Fruit fly (Drosophila melanogaster): Measurements from ENCODE around the gene Tmtc1.

Gene Tmtc1

DNA sequence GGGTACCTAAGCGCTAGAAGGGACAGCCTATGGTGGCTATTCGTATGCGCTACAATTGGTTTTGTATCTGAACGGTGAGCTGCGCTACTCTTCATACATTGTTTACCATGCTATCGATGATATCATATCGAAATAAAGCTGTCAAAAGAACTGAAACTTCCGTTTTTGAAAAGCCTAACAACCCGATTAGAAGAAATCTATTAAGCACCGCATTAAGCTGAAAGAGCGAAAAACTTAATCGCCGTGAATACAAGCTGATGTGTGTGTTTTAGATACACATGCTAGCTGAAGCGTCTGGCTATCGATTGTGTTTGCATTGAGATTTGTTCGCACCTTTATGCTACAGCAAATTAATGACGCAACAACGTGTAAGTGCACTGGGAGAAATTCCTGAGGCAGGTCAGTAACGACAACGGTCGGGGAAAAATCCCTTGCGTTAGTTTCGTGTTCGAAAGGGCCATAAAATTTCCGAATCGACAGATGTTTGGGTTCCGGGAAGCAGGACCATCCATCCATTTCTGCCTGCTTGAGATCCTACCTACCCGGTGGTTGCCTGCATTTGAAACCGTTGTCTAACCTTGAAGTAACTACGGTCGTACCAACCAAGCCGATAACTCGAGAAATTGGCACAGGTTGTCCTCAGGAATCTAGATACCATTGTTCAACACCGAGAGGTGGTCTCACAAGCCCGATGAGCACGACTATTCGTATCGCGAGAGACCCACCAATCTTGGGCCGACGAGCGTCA lies 73.0 kb downstream of the Tmtc1 start (continued):
- no peak for TF ChIP-seq dysf (GFP tag; IDR thresholded peaks at IDR 0.05)
- peak; percentile 25 for TF ChIP-seq slou (GFP tag; optimal IDR thresholded peaks at IDR 0.05)
- no peak for TF ChIP-seq so (GFP tag; IDR thresholded peaks at IDR 0.05)
- peak; percentile 89 for TF ChIP-seq caup (GFP tag; optimal IDR thresholded peaks at IDR 0.05; ENCODE audit: severe bottlenecking)
- TF ChIP-seq dmrt99B (tag; optimal IDR thresholded peaks at IDR 0.05), result peak; percentile 85
- TF ChIP-seq slbo (GFP tag; IDR thresholded peaks at IDR 0.05), result no peak
- no peak for TF ChIP-seq sens-2 (GFP tag; IDR thresholded peaks at IDR 0.05)
- peak; percentile 30 for TF ChIP-seq CG4328 (GFP tag; optimal IDR thresholded peaks at IDR 0.05)
- TF ChIP-seq CG1024 (GFP tag; IDR thresholded peaks at IDR 0.05), result no peak
- TF ChIP-seq Mes4 (GFP tag; optimal IDR thresholded peaks at IDR 0.05), result peak; percentile 74
- no peak for TF ChIP-seq hkb (optimal IDR thresholded peaks at IDR 0.05)
- TF ChIP-seq hkb (GFP tag; IDR thresholded peaks at IDR 0.05), result no peak
- TF ChIP-seq peb (GFP tag; IDR thresholded peaks at IDR 0.05), result no peak
- TF ChIP-seq CG16863 (GFP tag; optimal IDR thresholded peaks at IDR 0.05), result peak; percentile 51
- peak in 1 of 2 experiments; percentile 83 for TF ChIP-seq Eip74EF (GFP tag; optimal IDR thresholded peaks at IDR 0.05)
- TF ChIP-seq Bdp1 (GFP tag; optimal IDR thresholded peaks at IDR 0.05), result peak; percentile 53
- no peak for TF ChIP-seq sim (GFP tag; IDR thresholded peaks at IDR 0.05)
- peak; percentile 90 for TF ChIP-seq cad (GFP tag; optimal IDR thresholded peaks at IDR 0.05)
- TF ChIP-seq sens (GFP tag), result peak; percentile 94
- peak; percentile 34 for TF ChIP-seq CG9797 (GFP tag; optimal IDR thresholded peaks at IDR 0.05)
- peak; percentile 88 for TF ChIP-seq Meics (GFP tag; optimal IDR thresholded peaks at IDR 0.05)
- no peak for TF ChIP-seq gsb (GFP tag; IDR thresholded peaks at IDR 0.05)
- TF ChIP-seq vfl (GFP tag; optimal IDR thresholded peaks at IDR 0.05), result peak; percentile 57
- peak; percentile 82 for TF ChIP-seq bab2 (GFP tag; optimal IDR thresholded peaks at IDR 0.05)
- peak; percentile 71 for TF ChIP-seq pb (GFP tag; optimal IDR thresholded peaks at IDR 0.05)
- TF ChIP-seq CG14710 (tag; optimal IDR thresholded peaks at IDR 0.05), result peak; percentile 65
- no peak for TF ChIP-seq E2f2 (GFP tag; IDR thresholded peaks at IDR 0.05)
- peak; percentile 76 for TF ChIP-seq CG6854 (GFP tag; optimal IDR thresholded peaks at IDR 0.05)
- TF ChIP-seq CG3995 (GFP tag; optimal IDR thresholded peaks at IDR 0.05), result peak; percentile 59
- peak; percentile 70 for TF ChIP-seq onecut (GFP tag; IDR thresholded peaks at IDR 0.05)
- TF ChIP-seq CG18764 (GFP tag; optimal IDR thresholded peaks at IDR 0.05), result peak; percentile 67
- peak; percentile 79 for TF ChIP-seq CG31365 (tag; optimal IDR thresholded peaks at IDR 0.05)
- TF ChIP-seq hth (optimal IDR thresholded peaks at IDR 0.05), result no peak
- peak; percentile 51 for TF ChIP-seq CG15696 (tag; optimal IDR thresholded peaks at IDR 0.05)
- TF ChIP-seq salm (tag; optimal IDR thresholded peaks at IDR 0.05), result peak; percentile 47
- TF ChIP-seq tin (GFP tag; optimal IDR thresholded peaks at IDR 0.05), result peak; percentile 58
- TF ChIP-seq stwl (tag; optimal IDR thresholded peaks at IDR 0.05), result peak; percentile 28
- TF ChIP-seq CG32532 (GFP tag; IDR thresholded peaks at IDR 0.05), result no peak
- TF ChIP-seq Sox102F (GFP tag; optimal IDR thresholded peaks at IDR 0.05), result peak; percentile 52
- no peak for TF ChIP-seq H2.0 (GFP tag; IDR thresholded peaks at IDR 0.05)
- TF ChIP-seq gem (tag; optimal IDR thresholded peaks at IDR 0.05), result peak; percentile 88
- no peak for TF ChIP-seq sr (GFP tag; IDR thresholded peaks at IDR 0.05)
- peak; percentile 79 for TF ChIP-seq CG10267 (tag; optimal IDR thresholded peaks at IDR 0.05)
- peak; percentile 91 for TF ChIP-seq CG2678 (tag; optimal IDR thresholded peaks at IDR 0.05)
- TF ChIP-seq tna (GFP tag; IDR thresholded peaks at IDR 0.05; ENCODE audit: partially characterized antibody), result no peak
- TF ChIP-seq Adf1 (GFP tag; IDR thresholded peaks at IDR 0.05), result no peak
- TF ChIP-seq yki (optimal IDR thresholded peaks at IDR 0.05), result no peak
- TF ChIP-seq CG17385 (GFP tag; optimal IDR thresholded peaks at IDR 0.05), result peak; percentile 69
- TF ChIP-seq trem (tag; optimal IDR thresholded peaks at IDR 0.05), result peak; percentile 40
- peak; percentile 34 for TF ChIP-seq gcm (GFP tag; optimal IDR thresholded peaks at IDR 0.05)
- peak; percentile 88 for TF ChIP-seq BtbVII (GFP tag; optimal IDR thresholded peaks at IDR 0.05)
